Fruit fly (Drosophila melanogaster) whole organism, embryonic: ENCODE measurements around the gene CG3625.

Experiments used
- CG1024 ChIP-seq: fragments of 200-800 bp; sonication (Bioruptor generic); IDR thresholded peaks from 2 replicates; pipeline ENCODE4 v1.3.6; 2022; ENCODE audit warnings: missing biosample characterization, missing genetic modification characterization
- CG10274 ChIP-seq: fragments of 200-800 bp; sonication (Bioruptor generic); optimal IDR thresholded peaks from 3 replicates; lab custom pipeline; 2017; ENCODE audit warnings: missing biosample characterization, mild to moderate bottlenecking, missing genetic modification characterization
- CG10321 ChIP-seq: fragments of 200-800 bp; sonication (Bioruptor generic); IDR thresholded peaks from 2 replicates; pipeline ENCODE4 v1.3.6; 2022; ENCODE audit warnings: missing biosample characterization, missing genetic modification characterization
- CG10366 ChIP-seq: fragments of 200-800 bp; sonication (Bioruptor generic); IDR thresholded peaks from 2 replicates; pipeline ENCODE4 v1.3.6; 2022; ENCODE audit warnings: missing biosample characterization, missing genetic modification characterization
- CG11093 ChIP-seq: fragments of 200-800 bp; sonication (Bioruptor generic); IDR thresholded peaks from 3 replicates; pipeline ENCODE4 v1.3.6; 2022; ENCODE audit warnings: missing biosample characterization, missing genetic modification characterization
- CG12155 ChIP-seq: fragments of 200-800 bp; sonication (Bioruptor generic); optimal IDR thresholded peaks from 3 replicates; lab custom pipeline; 2016; ENCODE audit warnings: missing biosample characterization, missing genetic modification characterization
- CG14965 ChIP-seq: fragments of 200-800 bp; sonication (Bioruptor generic); optimal IDR thresholded peaks from 2 replicates; lab custom pipeline; 2016; ENCODE audit warnings: missing biosample characterization, missing genetic modification characterization, borderline replicate concordance
- CG18599 ChIP-seq: fragments of 200-800 bp; sonication (Bioruptor generic); optimal IDR thresholded peaks from 3 replicates; lab custom pipeline; 2017; ENCODE audit warnings: missing biosample characterization, missing genetic modification characterization, mild to moderate bottlenecking, moderate library complexity, missing genetic modification reagents
- CG32772 ChIP-seq: fragments of 200-800 bp; sonication (Bioruptor generic); IDR thresholded peaks from 2 replicates; pipeline ENCODE4 v1.3.6; 2022; ENCODE audit warnings: missing biosample characterization, missing genetic modification characterization
- CG34224 ChIP-seq: fragments of 200-800 bp; sonication (Bioruptor generic); IDR thresholded peaks from 3 replicates; pipeline ENCODE4 v1.3.6; 2022; ENCODE audit warnings: missing biosample characterization, missing genetic modification characterization; ENCODE audit not compliant: partially characterized antibody
- CG34376 ChIP-seq: fragments of 200-800 bp; sonication (Bioruptor generic); optimal IDR thresholded peaks from 2 replicates; lab custom pipeline; 2018; ENCODE audit warnings: missing biosample characterization, mild to moderate bottlenecking, missing genetic modification characterization
- CG34422 ChIP-seq: fragments of 200-800 bp; sonication (Bioruptor generic); IDR thresholded peaks from 3 replicates; pipeline ENCODE4 v1.3.6; 2022; ENCODE audit warnings: missing biosample characterization, missing genetic modification characterization
- CG3838 ChIP-seq: fragments of 200-800 bp; sonication (Bioruptor generic); optimal IDR thresholded peaks from 3 replicates; lab custom pipeline; 2016; ENCODE audit warnings: missing biosample characterization, missing genetic modification characterization
- CG3847 ChIP-seq: fragments of 200-800 bp; sonication (Bioruptor generic); IDR thresholded peaks from 2 replicates; pipeline ENCODE4 v1.3.6; 2022; ENCODE audit warnings: missing biosample characterization, missing genetic modification characterization
- CG6854 ChIP-seq: fragments of 200-800 bp; sonication (Bioruptor generic); optimal IDR thresholded peaks from 3 replicates; lab custom pipeline; 2017; ENCODE audit warnings: missing biosample characterization, mild to moderate bottlenecking, missing genetic modification characterization
- CG9727 ChIP-seq: fragments of 200-800 bp; sonication (Bioruptor generic); optimal IDR thresholded peaks from 3 replicates; lab custom pipeline; 2017; ENCODE audit warnings: missing biosample characterization, mild to moderate bottlenecking, missing genetic modification characterization
- CG9797 ChIP-seq: fragments of 200-800 bp; sonication (Bioruptor generic); optimal IDR thresholded peaks from 3 replicates; lab custom pipeline; 2018; ENCODE audit warnings: missing biosample characterization, mild to moderate bottlenecking, missing genetic modification characterization
- CTCF ChIP-seq: fragments of 200-800 bp; sonication (Bioruptor generic); optimal IDR thresholded peaks from 2 replicates; lab custom pipeline; 2017; ENCODE audit warnings: missing biosample characterization, mild to moderate bottlenecking, missing genetic modification characterization, moderate library complexity
- D19B ChIP-seq: fragments of 200-800 bp; sonication (Bioruptor generic); optimal IDR thresholded peaks from 2 replicates; lab custom pipeline; 2017; ENCODE audit warnings: missing biosample characterization, mild to moderate bottlenecking, missing genetic modification characterization
- Dp ChIP-seq: fragments of 200-800 bp; sonication (Bioruptor generic); optimal IDR thresholded peaks from 2 replicates; lab custom pipeline; 2018; ENCODE audit warnings: missing biosample characterization, mild to moderate bottlenecking, missing genetic modification characterization, moderate library complexity
- E2f2 ChIP-seq: fragments of 200-800 bp; sonication (Bioruptor generic); IDR thresholded peaks from 2 replicates; pipeline ENCODE4 v1.3.6; 2022; ENCODE audit warnings: missing biosample characterization, missing genetic modification characterization
- Elba2 ChIP-seq: fragments of 200-800 bp; sonication (Bioruptor generic); optimal IDR thresholded peaks from 3 replicates; lab custom pipeline; 2016; ENCODE audit warnings: missing biosample characterization, missing genetic modification characterization
- HLH3B ChIP-seq: fragments of 200-800 bp; sonication (Bioruptor generic); IDR thresholded peaks from 2 replicates; pipeline ENCODE4 v1.3.6; 2022; ENCODE audit warnings: missing biosample characterization, missing genetic modification characterization
- HLH4C ChIP-seq: fragments of 200-800 bp; sonication (Bioruptor generic); IDR thresholded peaks from 3 replicates; pipeline ENCODE4 v1.3.6; 2022; ENCODE audit warnings: missing biosample characterization, missing genetic modification characterization; ENCODE audit not compliant: partially characterized antibody
- Hr39 ChIP-seq: fragments of >200 bp; optimal IDR thresholded peaks from 2 replicates; lab custom pipeline; 2017
- Hr78 ChIP-seq, 2 experiments: fragments of 200-800 bp in 1 of 2; fragments of >200 bp in 1 of 2; sonication (Bioruptor generic) in 1 of 2; optimal IDR thresholded peaks; 2 replicates each; lab custom pipeline; 2017 to 2019; ENCODE audit warnings: missing biosample characterization in 2 of 2, missing genetic modification characterization in 2 of 2, mild to moderate bottlenecking in 1 of 2, moderate library complexity in 1 of 2
- Lhr ChIP-seq: fragments of 200-800 bp; sonication (Bioruptor generic); optimal IDR thresholded peaks from 3 replicates; lab custom pipeline; 2017; ENCODE audit warnings: mild to moderate bottlenecking, missing biosample characterization, missing genetic modification reagents, missing genetic modification characterization
- MBD-R2 ChIP-seq: fragments of 200-800 bp; sonication (Bioruptor generic); IDR thresholded peaks from 2 replicates; pipeline ENCODE4 v1.3.6; 2022; ENCODE audit warnings: missing biosample characterization, missing genetic modification characterization
- Pdp1 ChIP-seq, 2 experiments: fragments of 200-800 bp; sonication (Bioruptor generic); optimal IDR thresholded peaks; 3 replicates each; lab custom pipeline; 2016; ENCODE audit warnings: missing biosample characterization in 2 of 2, missing genetic modification characterization in 2 of 2, mild to moderate bottlenecking in 1 of 2, moderate library complexity in 1 of 2
- Poxn ChIP-seq: fragments of 200-800 bp; sonication (Bioruptor generic); IDR thresholded peaks from 2 replicates; pipeline ENCODE4 v1.3.6; 2022; ENCODE audit warnings: missing biosample characterization, missing genetic modification characterization
- Sox100B ChIP-seq: fragments of 200-800 bp; sonication (Bioruptor generic); optimal IDR thresholded peaks from 3 replicates; lab custom pipeline; 2018; ENCODE audit warnings: missing biosample characterization, mild to moderate bottlenecking, missing genetic modification characterization
- Xrp1 ChIP-seq: fragments of 200-800 bp; sonication (Bioruptor generic); IDR thresholded peaks from 2 replicates; pipeline ENCODE4 v1.3.6; 2022; ENCODE audit warnings: missing biosample characterization, missing genetic modification characterization
- YL-1 ChIP-seq: fragments of 200-800 bp; sonication (Bioruptor generic); optimal IDR thresholded peaks from 3 replicates; lab custom pipeline; 2017; ENCODE audit warnings: missing biosample characterization, mild to moderate bottlenecking, missing genetic modification characterization
- ato ChIP-seq: fragments of 200-800 bp; sonication (Bioruptor generic); IDR thresholded peaks from 2 replicates; pipeline ENCODE4 v1.3.6; 2022; ENCODE audit warnings: missing biosample characterization, missing genetic modification characterization; ENCODE audit not compliant: partially characterized antibody
- dpn ChIP-seq, 2 experiments: fragments of 200-800 bp; sonication (Bioruptor generic); optimal IDR thresholded peaks; 3 replicates each; lab custom pipeline; 2016; ENCODE audit warnings: missing biosample characterization in 2 of 2, missing genetic modification characterization in 2 of 2
- gfzf ChIP-seq: fragments of 200-800 bp; sonication (Bioruptor generic); optimal IDR thresholded peaks from 2 replicates; lab custom pipeline; 2016; ENCODE audit warnings: missing biosample characterization, mild to moderate bottlenecking, missing genetic modification characterization, moderate library complexity
- h ChIP-seq: fragments of >200 bp; optimal IDR thresholded peaks from 2 replicates; lab custom pipeline; 2017
- oc ChIP-seq: fragments of 200-800 bp; sonication (Bioruptor generic); optimal IDR thresholded peaks from 2 replicates; lab custom pipeline; 2018; ENCODE audit warnings: missing biosample characterization, mild to moderate bottlenecking, missing genetic modification characterization, moderate library complexity
- phol ChIP-seq: fragments of 200-800 bp; sonication (Bioruptor generic); optimal IDR thresholded peaks from 3 replicates; lab custom pipeline; 2018; ENCODE audit warnings: missing biosample characterization, mild to moderate bottlenecking, missing genetic modification characterization, moderate library complexity
- pzg ChIP-seq: fragments of 200-800 bp; sonication (Bioruptor generic); optimal IDR thresholded peaks from 3 replicates; lab custom pipeline; 2018; ENCODE audit warnings: missing biosample characterization, mild to moderate bottlenecking, missing genetic modification characterization, moderate library complexity
- trem ChIP-seq: fragments of 200-800 bp; optimal IDR thresholded peaks from 3 replicates; lab custom pipeline; 2019; ENCODE audit warnings: missing biosample characterization, mild to moderate bottlenecking, missing genetic modification characterization, moderate library complexity
- z ChIP-seq: fragments of 200-800 bp; sonication (Bioruptor generic); IDR thresholded peaks from 3 replicates; pipeline ENCODE4 v1.3.6; 2022; ENCODE audit warnings: missing biosample characterization, missing genetic modification characterization
- zfh1 ChIP-seq: fragments of 200-800 bp; sonication (Bioruptor generic); IDR thresholded peaks from 3 replicates; pipeline ENCODE4 v1.3.6; 2022; ENCODE audit warnings: missing biosample characterization, missing genetic modification characterization

The CG3625 gene

DNA sequence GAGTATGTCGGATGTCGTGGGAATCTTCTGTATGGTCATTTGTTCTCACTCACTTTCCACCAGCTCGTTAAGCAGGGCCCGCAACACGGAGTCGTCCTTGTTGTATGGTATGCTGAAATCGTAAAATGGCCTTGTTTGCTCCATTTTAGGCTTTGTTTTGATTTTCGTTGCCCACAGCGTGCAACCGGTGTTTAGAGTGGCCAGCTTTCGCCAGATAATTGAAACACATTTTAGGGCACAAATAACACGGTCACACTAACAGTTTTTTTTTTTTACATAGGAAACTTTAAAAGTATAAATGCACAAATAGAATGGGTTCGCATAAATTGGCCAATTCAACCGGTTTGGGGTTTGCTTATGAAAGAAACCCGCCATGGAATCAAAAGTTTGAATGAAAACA, 39.4 kb downstream of the CG3625 start, which contains the start of gene Rpp30 (continued):
- TF ChIP-seq HLH4C (GFP tag; lab: Robert Waterston, UW) (0 out of 3 replicates have a peak, but pooled peaks have one; percentile 28), E2f2 (GFP tag; lab: Robert Waterston, UW) (peak; percentile 69), CG9797 (peak; percentile 79), CG34376 (GFP tag; lab: Kevin White, UChicago) (no peak), Xrp1 (GFP tag; lab: Robert Waterston, UW) (no peak), HLH3B (GFP tag; lab: Robert Waterston, UW) (no peak; the same call in 1 of the 2 replicates), MBD-R2 (GFP tag; lab: Robert Waterston, UW) (peak; percentile 95), CG10366 (GFP tag; lab: Robert Waterston, UW) (no peak), phol (tag; lab: Kevin White, UChicago) (peak; percentile 38), D19B (GFP tag; lab: Kevin White, UChicago) (no peak), z (no peak), CG14965 (no peak), CG12155 (no peak), CG18599 (GFP tag; lab: Kevin White, UChicago) (no peak), gfzf (GFP tag; lab: Kevin White, UChicago) (peak; percentile 92), YL-1 (GFP tag; lab: Kevin White, UChicago) (peak; percentile 80), dpn (GFP tag; optimal IDR thresholded peaks at IDR 0.05; lab: Kevin White, UChicago) (no peak), CG6854 (GFP tag; lab: Kevin White, UChicago) (no peak), CG10321 (no peak), CG10274 (GFP tag; lab: Kevin White, UChicago) (no peak), Dp (GFP tag; lab: Kevin White, UChicago) (peak; percentile 59), CG3838 (no peak), Poxn (GFP tag; lab: Robert Waterston, UW) (no peak), oc (no peak), pzg (peak; percentile 58), Hr78 (GFP tag; optimal IDR thresholded peaks at IDR 0.05; lab: Kevin White, UChicago) (no peak), CG1024 (GFP tag; lab: Robert Waterston, UW) (no peak), CG9727 (GFP tag; lab: Kevin White, UChicago) (no peak), CG3847 (GFP tag; lab: Robert Waterston, UW) (peak; percentile 65), zfh1 (GFP tag; lab: Robert Waterston, UW) (no peak), CG32772 (GFP tag; lab: Robert Waterston, UW) (peak; percentile 42; the same call in 1 of the 2 replicates), CTCF (no peak), h (lab: Kevin White, UChicago) (no peak), CG34422 (GFP tag; lab: Robert Waterston, UW) (peak; percentile 53; the same call in 1 of the 3 replicates), CG11093 (GFP tag; lab: Robert Waterston, UW) (no peak), trem (tag; lab: Kevin White, UChicago) (peak; percentile 10), Pdp1 (GFP tag; optimal IDR thresholded peaks at IDR 0.05; lab: Kevin White, UChicago) (peak in 1 of 2 experiments; percentile 9), Hr39 (lab: Kevin White, UChicago) (no peak), ato (GFP tag; lab: Robert Waterston, UW) (0 out of 2 replicates have a peak, but pooled peaks have one; percentile 20), CG34224 (GFP tag; lab: Robert Waterston, UW) (0 out of 3 replicates have a peak, but pooled peaks have one; percentile 20), Lhr (GFP tag; lab: Kevin White, UChicago) (peak; percentile 61), Elba2 (no peak), Sox100B (GFP tag; lab: Kevin White, UChicago) (no peak)
- TF ChIP-seq, all 482 proteins: peak for 56
